Worm (Caenorhabditis elegans): ENCODE data around the gene cyp-13A10.

Gene cyp-13A10

DNA sequence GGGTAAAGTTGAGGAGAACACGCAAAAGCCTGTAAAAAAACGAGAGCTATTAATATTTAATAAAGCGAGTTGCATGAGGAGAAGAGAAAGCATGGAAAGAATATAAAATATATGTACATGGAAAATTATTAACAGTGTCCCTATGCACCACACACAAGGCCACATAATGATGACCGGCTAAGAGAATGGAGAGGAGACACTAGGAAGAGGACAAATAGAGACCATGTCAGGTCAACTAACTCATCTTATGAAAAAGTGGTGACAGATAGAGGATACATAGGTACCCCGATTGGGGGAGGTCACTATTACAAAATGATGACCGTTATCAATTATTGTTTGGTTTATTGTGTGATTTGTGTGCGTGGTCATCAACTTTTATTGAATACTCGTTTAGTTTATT is 18.2 kb downstream of the cyp-13A10 start, which contains the start of gene fzr-1:
TSS of gene fzr-1 (minus strand) at position 29 of the 400 bp plus-strand sequence.
- no peak for TF ChIP-seq unc-62 (GFP tag; optimal IDR thresholded peaks at IDR 0.05)

DNA sequence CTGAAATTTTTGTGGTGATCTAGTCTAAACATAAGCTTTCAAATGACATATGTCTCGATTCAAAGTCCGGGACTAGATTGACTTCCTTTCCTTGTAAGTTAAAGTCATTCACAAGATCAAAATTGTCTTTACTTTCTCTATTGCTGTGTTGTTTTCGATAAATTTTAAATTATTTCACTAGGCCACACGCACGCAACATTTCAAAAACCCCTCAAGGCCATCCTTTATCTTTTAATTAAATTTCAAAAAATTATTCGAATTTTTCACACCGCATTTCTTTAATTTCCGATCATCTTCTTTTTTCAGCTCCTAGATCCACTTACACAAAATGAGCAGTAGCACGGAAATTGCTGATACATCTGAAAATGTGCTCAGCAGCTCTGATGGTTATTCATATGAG is 26.4 kb downstream of the cyp-13A10 start, which contains the start of gene ZK1307.7:
TSS of gene ZK1307.7 (plus strand) at position 301 of the 400 bp plus-strand sequence.
- no peak for TF ChIP-seq unc-62 (GFP tag; optimal IDR thresholded peaks at IDR 0.05)

DNA sequence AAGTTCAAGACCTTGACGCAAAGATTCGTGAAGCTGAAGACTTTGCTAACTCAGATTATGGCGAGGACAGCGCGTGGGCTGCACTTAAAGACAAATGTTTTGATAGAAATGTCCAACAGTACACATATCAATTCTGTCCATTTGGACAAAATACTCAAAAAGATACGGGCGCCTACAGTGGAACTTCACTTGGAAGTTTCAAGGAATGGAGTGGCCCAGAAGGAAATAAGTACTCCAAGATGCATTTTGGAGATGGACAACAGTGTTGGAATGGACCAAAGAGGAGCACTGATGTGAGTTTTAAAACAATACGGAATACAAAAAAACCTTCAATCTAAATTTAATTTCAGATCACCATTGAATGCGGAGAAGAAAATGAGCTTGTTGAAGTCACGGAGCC is 36.8 kb downstream of the cyp-13A10 start:
- no peak for TF ChIP-seq unc-62 (GFP tag; optimal IDR thresholded peaks at IDR 0.05)

DNA sequence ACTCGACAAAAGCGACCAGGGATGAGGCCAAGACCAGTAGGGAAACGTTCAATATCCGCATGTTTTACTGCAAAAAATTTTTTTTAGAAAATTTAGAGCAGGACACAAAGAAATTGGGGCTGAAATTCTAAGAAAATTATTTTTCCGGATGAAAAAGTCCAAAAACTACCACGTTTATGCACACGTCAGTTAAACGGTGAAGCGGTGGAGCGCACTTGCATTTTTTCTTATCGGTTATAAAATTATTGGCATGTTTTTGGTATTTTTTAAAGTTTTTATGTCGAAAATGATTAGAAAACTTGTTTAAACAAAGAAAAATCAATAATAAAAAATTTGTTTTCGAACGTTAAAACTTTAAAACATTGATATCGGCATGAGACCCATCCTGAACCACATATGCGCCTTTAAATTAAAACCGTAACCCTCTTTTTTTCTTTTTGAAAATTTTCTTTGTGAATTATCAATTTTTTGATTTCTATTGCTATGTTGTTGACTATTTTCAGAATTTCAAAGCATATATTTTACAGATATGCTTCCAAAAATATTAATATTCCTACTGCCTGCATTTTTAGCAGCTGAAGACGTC is 38.5 kb downstream of the cyp-13A10 start, which contains the start of the genes dnj-20 and ZK1307.8:
TSS of gene dnj-20 (minus strand) at position 67 of the 586 bp plus-strand sequence.
TSS of gene ZK1307.8 (plus strand) at position 504 of the 586 bp plus-strand sequence.
- no peak for TF ChIP-seq unc-62 (GFP tag; optimal IDR thresholded peaks at IDR 0.05)

DNA sequence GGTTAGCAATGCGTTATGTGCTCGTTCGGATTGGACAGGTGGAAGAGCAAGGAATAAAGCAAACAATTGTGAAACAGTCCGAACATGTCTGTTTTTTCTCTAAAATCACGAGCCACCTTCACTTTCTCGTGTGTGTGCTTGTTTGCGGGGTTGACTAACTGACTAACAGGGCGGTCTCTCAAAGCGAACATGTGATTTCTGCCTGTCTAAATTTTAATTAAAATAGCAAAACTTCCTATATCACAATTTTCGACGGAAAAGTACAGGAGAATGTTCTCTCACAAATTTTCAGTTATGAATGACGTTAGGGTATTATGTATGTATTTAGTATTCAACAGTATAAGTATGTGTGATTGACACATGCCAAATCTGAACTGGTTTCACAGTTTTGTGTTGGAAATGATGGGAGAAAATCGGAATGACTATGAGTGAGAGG is 40.8 kb downstream of the cyp-13A10 start:
- TF ChIP-seq unc-62 (GFP tag; optimal IDR thresholded peaks at IDR 0.05) = no peak

DNA sequence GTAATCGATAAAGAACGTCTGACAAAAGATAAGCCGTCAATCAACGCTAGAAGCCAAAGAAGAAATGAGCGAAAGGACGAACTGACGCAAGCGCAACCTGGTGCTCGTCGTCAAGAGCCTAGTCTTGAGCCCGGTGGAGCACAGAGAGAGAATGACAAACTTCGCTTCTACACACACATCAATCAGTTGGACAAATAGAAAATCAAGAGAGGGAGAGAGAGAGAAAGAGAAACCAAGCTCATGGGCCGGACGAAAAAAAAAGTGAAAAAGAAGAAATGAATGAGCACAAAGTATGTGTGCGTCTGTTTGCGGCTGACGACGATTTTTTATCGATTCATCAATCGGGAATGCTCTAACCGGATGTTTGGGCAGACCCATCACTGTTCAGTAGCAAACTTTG is 41.6 kb downstream of the cyp-13A10 start:
- no peak for TF ChIP-seq unc-62 (GFP tag; optimal IDR thresholded peaks at IDR 0.05)

DNA sequence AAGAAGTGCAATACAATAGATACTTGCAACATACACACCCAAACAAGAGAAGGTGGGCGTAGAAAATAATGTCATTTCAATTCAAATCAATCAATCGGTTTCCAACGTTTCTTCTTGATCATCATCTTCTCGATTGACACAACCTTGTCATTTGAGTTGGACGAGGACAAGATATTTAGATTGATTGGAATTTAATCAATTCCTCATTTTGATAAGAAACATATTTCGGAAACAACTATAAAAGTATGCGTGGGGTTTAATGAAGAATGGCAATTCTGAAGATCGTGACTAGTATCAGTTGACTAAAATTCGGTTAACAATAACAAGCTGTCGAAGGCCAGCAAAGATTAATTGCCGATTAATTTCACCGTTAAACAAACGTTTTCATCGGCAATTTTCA is 42.1 kb downstream of the cyp-13A10 start:
- TF ChIP-seq unc-62 (GFP tag; optimal IDR thresholded peaks at IDR 0.05) = no peak

DNA sequence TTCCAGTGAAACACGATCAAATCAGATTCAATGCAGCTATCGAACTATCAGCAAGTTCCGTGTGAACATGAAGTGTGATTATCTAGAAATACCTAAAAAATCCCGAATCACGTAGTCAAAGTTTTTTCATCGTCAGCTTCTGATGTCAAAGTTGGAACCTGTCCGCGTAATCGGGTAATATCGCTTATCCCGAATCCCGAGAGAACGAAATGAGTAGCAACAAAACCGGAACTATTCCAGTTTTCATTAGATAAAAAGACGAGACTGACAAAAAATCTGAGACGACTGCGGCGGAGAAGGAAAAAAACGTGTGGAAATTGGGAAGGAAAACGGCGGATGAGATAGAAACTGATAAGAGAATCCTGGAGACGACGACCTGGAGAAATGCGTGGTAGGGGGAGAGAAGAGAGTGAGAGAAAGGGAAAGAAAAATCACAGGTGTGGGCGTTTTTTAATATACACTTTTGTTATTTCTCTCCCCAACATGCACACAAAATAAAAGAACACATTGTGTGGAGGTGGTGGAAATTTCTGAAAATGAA is 42.6 kb downstream of the cyp-13A10 start:
- no peak for TF ChIP-seq unc-62 (GFP tag; optimal IDR thresholded peaks at IDR 0.05)

DNA sequence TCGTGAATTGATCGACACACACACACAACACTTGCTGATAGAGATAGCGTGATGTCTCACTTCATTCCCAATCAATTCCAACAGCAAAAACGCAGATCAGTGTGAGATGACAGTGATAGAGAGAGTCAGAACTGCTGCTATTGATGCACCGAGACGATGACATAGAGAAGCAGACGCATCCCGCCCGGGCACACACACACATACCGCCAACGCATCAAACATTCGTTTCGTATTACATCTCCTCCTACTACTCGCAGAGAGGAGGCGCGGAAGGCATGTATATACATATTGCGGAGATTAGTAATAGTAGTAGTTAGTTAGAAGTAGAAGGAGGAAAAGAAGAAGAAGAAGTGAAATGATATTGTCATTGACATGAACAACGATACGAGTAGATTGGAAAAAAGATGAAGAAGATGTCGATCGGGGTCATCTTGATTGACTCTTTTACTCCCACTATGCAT is 43.3 kb downstream of the cyp-13A10 start:
- no peak for TF ChIP-seq unc-62 (GFP tag; optimal IDR thresholded peaks at IDR 0.05)

DNA sequence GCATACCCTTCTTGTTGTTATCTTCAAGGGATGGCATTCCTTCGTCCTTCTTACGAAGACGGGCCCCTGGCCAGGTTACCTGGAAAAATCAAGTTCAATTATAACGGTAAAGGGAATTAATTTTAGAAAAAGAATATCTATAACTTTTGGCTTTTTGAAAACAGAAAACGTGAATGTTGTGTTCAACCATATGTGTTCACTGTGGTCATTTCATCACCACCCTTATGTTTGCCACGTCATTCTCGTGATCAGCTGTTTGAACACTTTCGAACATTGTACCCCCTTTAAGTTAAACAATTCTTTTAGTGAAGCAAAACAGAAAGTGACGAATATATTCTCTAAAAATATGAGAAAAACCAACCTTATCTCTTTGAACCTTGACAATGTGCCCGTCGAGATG is 43.9 kb downstream of the cyp-13A10 start:
- TF ChIP-seq unc-62 (GFP tag; optimal IDR thresholded peaks at IDR 0.05) = no peak

DNA sequence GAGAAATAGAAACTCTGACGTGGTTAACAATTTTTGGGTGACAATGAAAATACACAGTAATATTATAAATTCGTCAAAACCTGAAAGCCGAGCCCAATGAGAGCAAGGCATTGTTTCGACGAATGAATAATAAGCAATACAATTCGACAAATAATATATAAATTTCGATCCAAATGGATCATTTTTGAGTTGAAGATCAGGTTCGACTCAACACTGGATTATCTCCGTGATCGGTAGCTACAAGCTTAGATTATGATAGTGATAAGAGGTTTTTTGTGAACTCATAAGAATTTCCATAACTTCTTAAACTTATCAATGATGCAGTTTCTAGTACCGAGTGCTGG is 44.8 kb downstream of the cyp-13A10 start:
- no peak for TF ChIP-seq unc-62 (GFP tag; optimal IDR thresholded peaks at IDR 0.05)

DNA sequence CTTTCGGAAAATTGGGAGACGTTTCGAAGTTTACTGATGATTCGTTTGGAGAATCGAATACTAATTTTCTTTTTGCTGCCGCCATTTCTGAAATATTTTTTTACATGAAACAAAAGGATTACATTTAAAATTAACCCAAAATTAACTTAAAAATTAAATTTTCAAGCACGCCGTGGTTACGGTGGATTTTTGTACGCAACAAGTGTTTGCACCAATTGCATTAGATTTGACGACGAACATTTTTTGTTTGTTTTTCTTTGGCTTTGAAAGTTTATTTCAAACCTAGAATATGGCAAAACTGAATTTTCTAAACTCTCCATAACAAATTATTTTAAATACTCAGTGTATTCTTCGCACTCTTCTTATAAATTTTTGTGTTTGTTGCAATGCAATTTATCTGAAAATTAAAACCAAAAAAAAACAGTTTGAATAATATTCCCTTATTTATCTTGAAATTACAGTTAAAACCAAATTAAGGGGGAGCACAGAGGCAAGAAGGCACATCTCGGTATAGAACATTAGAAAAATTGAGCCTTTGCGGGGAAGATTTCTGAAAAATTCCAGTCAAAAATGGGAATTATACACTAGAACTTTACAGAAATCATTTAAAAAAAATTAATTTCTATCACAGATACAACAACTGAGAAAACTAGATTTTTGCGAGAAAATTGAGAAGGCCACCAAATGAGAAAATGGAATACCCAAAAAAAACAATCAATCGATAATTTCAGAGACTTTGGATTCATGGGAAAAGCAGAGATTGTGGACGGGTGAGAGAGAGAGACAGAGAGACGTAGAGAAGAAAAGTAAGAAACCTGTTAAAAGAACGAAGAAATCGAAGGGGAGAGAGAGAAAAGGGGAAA is 45.4 kb downstream of the cyp-13A10 start, which contains the start of gene hal-3:
TSS of gene hal-3 (minus strand) at position 87 of the 863 bp plus-strand sequence.
- no peak for TF ChIP-seq unc-62 (GFP tag; optimal IDR thresholded peaks at IDR 0.05)

DNA sequence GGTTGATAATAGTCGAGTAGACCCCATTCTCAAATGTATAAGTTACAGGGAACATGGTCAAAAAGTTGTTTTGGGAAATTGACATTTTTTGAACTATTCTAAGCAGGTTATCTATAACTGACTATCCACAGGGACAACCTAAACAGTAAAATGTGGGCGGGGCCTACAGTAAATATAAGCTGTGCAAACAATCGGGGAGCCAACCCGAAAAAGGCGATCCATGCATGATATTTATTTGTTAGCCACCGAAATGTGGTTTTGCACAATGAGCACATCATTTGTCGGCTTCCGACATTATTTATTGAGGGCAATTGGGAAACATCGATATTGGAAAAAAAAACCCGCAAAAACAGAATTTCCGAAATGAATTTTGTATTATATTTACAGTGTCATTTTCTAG is 48.0 kb downstream of the cyp-13A10 start, which contains the start of gene hlh-6:
TSS of gene hlh-6 (minus strand) at position 101 of the 400 bp plus-strand sequence.
- no peak for TF ChIP-seq unc-62 (GFP tag; optimal IDR thresholded peaks at IDR 0.05)

DNA sequence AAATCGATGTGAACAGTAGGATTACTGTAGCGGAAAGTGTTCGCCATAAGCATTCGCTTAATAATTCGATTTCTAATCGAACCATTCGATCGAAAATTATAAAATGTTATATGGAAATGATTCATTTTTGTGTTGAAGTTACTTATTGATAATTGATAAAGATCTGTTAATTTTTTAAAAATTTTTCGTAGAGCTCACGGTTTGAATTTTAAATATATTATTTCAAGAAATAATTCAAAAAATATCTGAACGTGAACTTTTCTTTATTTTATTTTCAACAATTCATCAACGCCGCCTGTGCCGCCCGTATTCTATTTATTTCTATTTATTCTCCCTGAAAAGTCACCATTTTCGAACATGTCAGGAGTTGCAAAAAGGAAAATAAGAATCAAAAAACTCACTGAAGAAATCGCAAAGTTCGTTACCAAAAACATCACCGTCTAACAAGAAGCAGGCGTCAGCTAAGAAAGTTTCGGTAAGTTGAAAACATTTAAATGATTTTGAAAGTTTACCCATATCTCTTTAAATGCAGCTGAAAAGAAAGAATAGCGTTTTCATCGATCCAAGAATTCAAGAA is 51.2 kb downstream of the cyp-13A10 start, which contains the start of the genes T15H9.5 and T15H9.4:
TSS of gene T15H9.5 (minus strand) at position 101 of the 577 bp plus-strand sequence.
TSS of gene T15H9.4 (plus strand) at position 527 of the 577 bp plus-strand sequence.
- TF ChIP-seq unc-62 (GFP tag; optimal IDR thresholded peaks at IDR 0.05) = no peak
